Worm (Caenorhabditis elegans) whole organism, L4/young adult: ENCODE results near the gene srg-46.

Experiments
- W03F9.2 ChIP-seq: fragments of 150-350 bp; optimal IDR thresholded peaks from 2 replicates; lab custom pipeline; 2014; ENCODE audit warnings: missing biosample characterization, missing genetic modification characterization
- him-1 ChIP-seq: sonication (generic microtip); optimal IDR thresholded peaks from 2 replicates; lab custom pipeline; 2016; ENCODE audit warnings: missing genotype, missing genetic modification reagents, missing genetic modification characterization, missing compliant biosample characterization

DNA sequence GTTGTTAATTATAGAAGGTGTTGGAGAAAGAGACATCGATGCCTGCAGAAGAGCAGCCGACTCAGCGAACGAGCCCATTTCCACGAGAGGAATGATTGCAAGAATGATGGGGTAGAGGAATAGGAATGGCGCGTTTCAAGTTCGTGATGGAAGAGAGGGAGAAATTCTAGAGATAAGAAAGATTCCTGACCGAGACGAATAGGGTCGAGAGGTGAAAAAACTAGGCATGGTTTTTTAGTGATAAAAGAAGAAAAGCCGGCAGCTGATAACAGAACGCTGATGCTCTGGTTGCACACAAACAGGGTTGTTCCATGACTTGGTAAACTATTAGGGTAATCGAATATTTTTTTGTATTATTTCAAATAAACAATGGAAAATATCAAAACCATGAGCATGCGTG, 9.3 kb downstream of the srg-46 start:
- no peak for TF ChIP-seq W03F9.2 (tag; lab: Kevin White, UChicago)
- no peak for TF ChIP-seq him-1 (tag; lab: Kevin White, UChicago)
